Fruit fly (Drosophila melanogaster) whole organism, adult: ENCODE measurements around the gene CG16890.

Source experiments
- CG14711 ChIP-seq: fragments of 200-800 bp; sonication (Bioruptor generic); optimal IDR thresholded peaks from 2 replicates; lab custom pipeline; 2018; ENCODE audit warnings: missing biosample characterization, mild to moderate bottlenecking, missing genetic modification characterization, moderate library complexity
- CG1620 ChIP-seq: fragments of 200-800 bp; sonication (Bioruptor generic); optimal IDR thresholded peaks from 2 replicates; lab custom pipeline; 2016; ENCODE audit warnings: missing biosample characterization, missing genetic modification characterization
- CG7045 ChIP-seq: fragments of 200-800 bp; sonication (Bioruptor generic); optimal IDR thresholded peaks from 2 replicates; lab custom pipeline; 2017; ENCODE audit warnings: missing biosample characterization, mild to moderate bottlenecking, missing genetic modification characterization
- cic ChIP-seq: fragments of 200-800 bp; sonication (Bioruptor generic); optimal IDR thresholded peaks from 2 replicates; lab custom pipeline; 2017; ENCODE audit warnings: missing biosample characterization, mild to moderate bottlenecking, missing genetic modification characterization, moderate library complexity
- cnc ChIP-seq, 2 experiments: fragments of >200 bp; optimal IDR thresholded peaks; 2 replicates each; lab custom pipeline; 2017
- kay ChIP-seq: fragments of 200-800 bp; sonication (Bioruptor generic); peaks from one replicate; lab custom pipeline; 2016; ENCODE audit warnings: missing biosample characterization, missing genetic modification characterization, borderline replicate concordance
- ovo ChIP-seq: fragments of 200-800 bp; sonication (Bioruptor generic); optimal IDR thresholded peaks from 2 replicates; lab custom pipeline; 2016; ENCODE audit warnings: missing biosample characterization, missing genetic modification characterization
- toe ChIP-seq: fragments of 200-800 bp; sonication (Bioruptor generic); optimal IDR thresholded peaks from 2 replicates; lab custom pipeline; 2016; ENCODE audit warnings: missing biosample characterization, missing genetic modification characterization

- TF ChIP-seq kay (GFP tag; lab: Kevin White, UChicago) = no peak
- TF ChIP-seq ovo = no peak
- TF ChIP-seq CG14711 = no peak
- no peak for TF ChIP-seq CG7045
- TF ChIP-seq toe (GFP tag; lab: Kevin White, UChicago) = no peak
- TF ChIP-seq cic = peak; percentile 59
- no peak for TF ChIP-seq cnc (optimal IDR thresholded peaks at IDR 0.05; lab: Kevin White, UChicago)
- TF ChIP-seq CG1620 (GFP tag; lab: Kevin White, UChicago) = no peak
These were observed at the start of gene CG16890 for dm6 chr2L:13784155-13784681.
